Worm (Caenorhabditis elegans) whole organism, L1 larva: ENCODE results near the gene F01D5.3.

Experiments
- C04F5.9 ChIP-seq: sonication (generic microtip); optimal IDR thresholded peaks from 2 replicates; lab custom pipeline; 2016; ENCODE audit warnings: missing genetic modification characterization, missing compliant biosample characterization
- Y116A8C.19 ChIP-seq: sonication (generic microtip); optimal IDR thresholded peaks from 2 replicates; lab custom pipeline; 2016; ENCODE audit warnings: missing compliant biosample characterization, missing genetic modification characterization, borderline replicate concordance
- aha-1 ChIP-seq: fragments of 150-350 bp; optimal IDR thresholded peaks from 2 replicates; lab custom pipeline; 2014; ENCODE audit warnings: missing biosample characterization, missing genetic modification characterization
- aly-2 ChIP-seq: fragments of 150-350 bp; optimal IDR thresholded peaks from 2 replicates; lab custom pipeline; 2014; ENCODE audit warnings: missing biosample characterization, missing genetic modification characterization
- ama-1 ChIP-seq: fragments of 150-350 bp; optimal IDR thresholded peaks from 2 replicates; lab custom pipeline; 2014
- blmp-1 ChIP-seq: fragments of 150-350 bp; optimal IDR thresholded peaks from 2 replicates; lab custom pipeline; 2014; ENCODE audit warnings: missing biosample characterization, missing genetic modification characterization
- ceh-8 ChIP-seq: fragments of 200-800 bp; sonication (Bioruptor generic); optimal IDR thresholded peaks from 2 replicates; lab custom pipeline; 2018; ENCODE audit warnings: mild to moderate bottlenecking, missing genetic modification characterization, moderate library complexity, missing compliant biosample characterization
- ceh-90 ChIP-seq: sonication (generic microtip); optimal IDR thresholded peaks from 2 replicates; lab custom pipeline; 2016; ENCODE audit warnings: missing genetic modification characterization, missing compliant biosample characterization
- dsc-1 ChIP-seq: sonication (generic microtip); optimal IDR thresholded peaks from 2 replicates; lab custom pipeline; 2016; ENCODE audit warnings: mild to moderate bottlenecking, missing genetic modification characterization, missing compliant biosample characterization
- efl-1 ChIP-seq, 4 experiments: fragments of 150-350 bp; optimal IDR thresholded peaks in 3 of 4; peaks in 1 of 4; 1 replicate in 1 of 4; 2 replicates in 3 of 4; lab custom pipeline; 2014; ENCODE audit warnings: missing biosample characterization in 2 of 4, missing genetic modification characterization in 2 of 4, missing genetic modification reagents in 2 of 4
- efl-3 ChIP-seq: fragments of 200-800 bp; sonication (Bioruptor generic); optimal IDR thresholded peaks from 2 replicates; lab custom pipeline; 2018; ENCODE audit warnings: mild to moderate bottlenecking, missing genetic modification characterization, missing compliant biosample characterization
- egl-13 ChIP-seq: sonication (generic microtip); optimal IDR thresholded peaks from 2 replicates; lab custom pipeline; 2016; ENCODE audit warnings: missing genotype, missing genetic modification reagents, missing genetic modification characterization, missing compliant biosample characterization
- egl-27 ChIP-seq, 2 experiments: fragments of 150-350 bp in 1 of 2; sonication (generic microtip); optimal IDR thresholded peaks; 3 replicates each; lab custom pipeline; 2017 to 2018; ENCODE audit warnings: missing biosample characterization in 2 of 2, missing genetic modification characterization in 2 of 2, missing genetic modification reagents in 2 of 2
- elt-3 ChIP-seq, 6 experiments: fragments of 150-350 bp in 1 of 6; sonication (generic microtip); optimal IDR thresholded peaks; 2 replicates each; lab custom pipeline; 2017 to 2018; ENCODE audit warnings: missing biosample characterization in 6 of 6, missing genetic modification characterization in 6 of 6, inconsistent platforms in 1 of 6
- ets-5 ChIP-seq: fragments of 200-800 bp; sonication (Bioruptor generic); IDR thresholded peaks from 2 replicates; pipeline ENCODE4 v1.3.6; 2022; ENCODE audit warnings: missing genetic modification characterization, missing compliant biosample characterization
- fkh-10 ChIP-seq: sonication (generic microtip); optimal IDR thresholded peaks from 2 replicates; lab custom pipeline; 2017; ENCODE audit warnings: missing biosample characterization, missing genetic modification reagents, missing genetic modification characterization
- fkh-4 ChIP-seq: sonication (generic microtip); optimal IDR thresholded peaks from 2 replicates; lab custom pipeline; 2016; ENCODE audit warnings: missing compliant biosample characterization, missing genetic modification characterization, borderline replicate concordance
- fkh-8 ChIP-seq: sonication (generic microtip); optimal IDR thresholded peaks from 2 replicates; lab custom pipeline; 2016; ENCODE audit warnings: mild to moderate bottlenecking, missing genetic modification characterization, missing compliant biosample characterization
- hlh-17 ChIP-seq: fragments of 200-800 bp; sonication (Bioruptor generic); optimal IDR thresholded peaks from 2 replicates; lab custom pipeline; 2018; ENCODE audit warnings: missing genetic modification characterization, mild to moderate bottlenecking, missing compliant biosample characterization, moderate library complexity, borderline replicate concordance
- hlh-4 ChIP-seq: sonication (generic microtip); optimal IDR thresholded peaks from 2 replicates; lab custom pipeline; 2016; ENCODE audit warnings: mild to moderate bottlenecking, missing genetic modification characterization, missing compliant biosample characterization
- irx-1 ChIP-seq: sonication (generic microtip); optimal IDR thresholded peaks from 2 replicates; lab custom pipeline; 2016; ENCODE audit warnings: missing genetic modification characterization, missing compliant biosample characterization
- isw-1 ChIP-seq: fragments of 200-800 bp; sonication (Bioruptor generic); IDR thresholded peaks from 2 replicates; pipeline ENCODE4 v1.3.6; 2022; ENCODE audit warnings: missing genetic modification characterization, missing compliant biosample characterization
- lin-14 ChIP-seq: fragments of 200-800 bp; sonication (Bioruptor generic); optimal IDR thresholded peaks from 2 replicates; lab custom pipeline; 2018; ENCODE audit warnings: mild to moderate bottlenecking, missing genetic modification characterization, moderate library complexity, missing compliant biosample characterization
- lin-15B ChIP-seq: fragments of 150-350 bp; sonication (generic microtip); optimal IDR thresholded peaks from 3 replicates; lab custom pipeline; 2014; ENCODE audit warnings: missing biosample characterization, missing genetic modification characterization
- lsy-2 ChIP-seq, 2 experiments: fragments of 150-350 bp; optimal IDR thresholded peaks; 2 replicates each; lab custom pipeline; 2014; ENCODE audit warnings: missing biosample characterization in 2 of 2, missing genetic modification characterization in 2 of 2
- mab-9 ChIP-seq: fragments of 200-800 bp; sonication (Bioruptor generic); IDR thresholded peaks from 2 replicates; pipeline ENCODE4 v1.3.6; 2022; ENCODE audit warnings: missing genetic modification reagents, missing genetic modification characterization, missing compliant biosample characterization
- mef-2 ChIP-seq: fragments of 150-350 bp; optimal IDR thresholded peaks from 2 replicates; lab custom pipeline; 2014; ENCODE audit warnings: missing biosample characterization, missing genetic modification characterization
- mep-1 ChIP-seq: fragments of 150-350 bp; optimal IDR thresholded peaks from 2 replicates; lab custom pipeline; 2014; ENCODE audit warnings: missing biosample characterization, missing genetic modification characterization
- nhr-12 ChIP-seq: sonication (generic microtip); optimal IDR thresholded peaks from 2 replicates; lab custom pipeline; 2017; ENCODE audit warnings: missing biosample characterization, missing genetic modification characterization
- nhr-19 ChIP-seq: fragments of 200-800 bp; sonication (Bioruptor generic); conservative IDR thresholded peaks from 2 replicates; pipeline ENCODE4 v1.3.6; 2022; ENCODE audit warnings: missing genetic modification characterization, missing compliant biosample characterization
- nhr-20 ChIP-seq: sonication (generic microtip); optimal IDR thresholded peaks from 2 replicates; lab custom pipeline; 2016; ENCODE audit warnings: mild to moderate bottlenecking, missing genetic modification characterization, missing compliant biosample characterization
- nhr-28 ChIP-seq: fragments of 150-350 bp; optimal IDR thresholded peaks from 2 replicates; lab custom pipeline; 2014; ENCODE audit warnings: missing biosample characterization, missing genetic modification characterization
- nhr-47 ChIP-seq: sonication (generic microtip); optimal IDR thresholded peaks from 2 replicates; lab custom pipeline; 2016; ENCODE audit warnings: mild to moderate bottlenecking, missing genetic modification characterization, moderate library complexity, missing compliant biosample characterization
- nhr-71 ChIP-seq: sonication (generic microtip); optimal IDR thresholded peaks from 2 replicates; lab custom pipeline; 2016; ENCODE audit warnings: mild to moderate bottlenecking, missing genetic modification characterization, moderate library complexity, missing compliant biosample characterization
- nhr-77 ChIP-seq: fragments of 150-350 bp; optimal IDR thresholded peaks from 2 replicates; lab custom pipeline; 2014; ENCODE audit warnings: missing biosample characterization, missing genetic modification characterization
- nhr-85 ChIP-seq: sonication (generic microtip); peaks from one replicate; lab custom pipeline; 2016; ENCODE audit warnings: missing genetic modification characterization, inconsistent platforms, missing compliant biosample characterization
- pax-3 ChIP-seq: fragments of 200-800 bp; sonication (Bioruptor generic); optimal IDR thresholded peaks from 2 replicates; lab custom pipeline; 2018; ENCODE audit warnings: mild to moderate bottlenecking, missing genetic modification characterization, moderate library complexity, missing compliant biosample characterization
- pqm-1 ChIP-seq: sonication (generic microtip); optimal IDR thresholded peaks from 3 replicates; lab custom pipeline; 2017; ENCODE audit warnings: missing biosample characterization, missing genetic modification characterization
- rnt-1 ChIP-seq: sonication (generic microtip); optimal IDR thresholded peaks from 2 replicates; lab custom pipeline; 2016; ENCODE audit warnings: mild to moderate bottlenecking, missing genetic modification characterization, moderate library complexity, missing compliant biosample characterization
- skn-1 ChIP-seq: fragments of 150-350 bp; optimal IDR thresholded peaks from 2 replicates; lab custom pipeline; 2014; ENCODE audit warnings: missing biosample characterization, missing genetic modification characterization
- snu-23 ChIP-seq: sonication (generic microtip); optimal IDR thresholded peaks from 2 replicates; lab custom pipeline; 2016; ENCODE audit warnings: missing genetic modification characterization, missing compliant biosample characterization
- sox-4 ChIP-seq: sonication (generic microtip); optimal IDR thresholded peaks from 2 replicates; lab custom pipeline; 2016; ENCODE audit warnings: missing genetic modification characterization, missing compliant biosample characterization
- sptf-1 ChIP-seq: fragments of 150-350 bp; optimal IDR thresholded peaks from 2 replicates; lab custom pipeline; 2014; ENCODE audit warnings: missing biosample characterization, missing genetic modification characterization
- sup-37 ChIP-seq: fragments of 200-800 bp; sonication (Bioruptor generic); optimal IDR thresholded peaks from 2 replicates; lab custom pipeline; 2018; ENCODE audit warnings: mild to moderate bottlenecking, missing genetic modification characterization, missing compliant biosample characterization
- tlp-1 ChIP-seq: fragments of 150-350 bp; optimal IDR thresholded peaks from 2 replicates; lab custom pipeline; 2014; ENCODE audit warnings: missing biosample characterization, missing genetic modification characterization
- unc-30 ChIP-seq: sonication (generic microtip); optimal IDR thresholded peaks from 2 replicates; lab custom pipeline; 2017; ENCODE audit warnings: missing biosample characterization, missing genetic modification characterization
- unc-86 ChIP-seq: sonication (generic microtip); optimal IDR thresholded peaks from 2 replicates; lab custom pipeline; 2016; ENCODE audit warnings: missing genetic modification characterization, missing compliant biosample characterization
- unc-98 ChIP-seq: fragments of 200-800 bp; sonication (Bioruptor generic); IDR thresholded peaks from 2 replicates; pipeline ENCODE4 v1.3.6; 2022; ENCODE audit warnings: missing genetic modification characterization, missing compliant biosample characterization
- xbp-1 ChIP-seq: sonication (generic microtip); optimal IDR thresholded peaks from 2 replicates; lab custom pipeline; 2016; ENCODE audit warnings: missing genetic modification characterization, missing compliant biosample characterization
- zag-1 ChIP-seq: fragments of 150-350 bp; optimal IDR thresholded peaks from 2 replicates; lab custom pipeline; 2014; ENCODE audit warnings: missing biosample characterization, missing genetic modification characterization
- zip-4 ChIP-seq: fragments of 200-800 bp; sonication (Bioruptor generic); optimal IDR thresholded peaks from 2 replicates; lab custom pipeline; 2018; ENCODE audit warnings: mild to moderate bottlenecking, missing genetic modification characterization, moderate library complexity, missing compliant biosample characterization
- ztf-11 ChIP-seq, 2 experiments: sonication (generic microtip); optimal IDR thresholded peaks; 2 replicates each; lab custom pipeline; 2016 to 2017; ENCODE audit warnings: missing genetic modification characterization in 2 of 2, missing biosample characterization in 1 of 2, missing compliant biosample characterization in 1 of 2
- ztf-4 ChIP-seq: fragments of 150-350 bp; optimal IDR thresholded peaks from 2 replicates; lab custom pipeline; 2014; ENCODE audit warnings: missing biosample characterization, missing genetic modification characterization

Gene F01D5.3

ce11 chrII:14039811-14040203 lies 39.9 kb upstream of the F01D5.3 start:
- TF ChIP-seq fkh-10 (GFP tag; lab: Kevin White, UChicago) = no peak
- TF ChIP-seq C04F5.9 (tag; lab: Kevin White, UChicago) = no peak
- no peak for TF ChIP-seq ama-1 (lab: Kevin White, UChicago)
- TF ChIP-seq tlp-1 = no peak
- no peak for TF ChIP-seq efl-1 (optimal IDR thresholded peaks at IDR 0.05; lab: Kevin White, UChicago)
- TF ChIP-seq efl-1 (GFP tag; optimal IDR thresholded peaks at IDR 0.05 in 1 of 2; lab: Kevin White, UChicago) = peak in 1 of 2 experiments; percentile 40
- no peak for TF ChIP-seq snu-23 (GFP tag; lab: Kevin White, UChicago)
- no peak for TF ChIP-seq nhr-77 (tag; lab: Kevin White, UChicago)
- TF ChIP-seq, all 84 proteins: peak for 1

ce11 chrII:14038331-14038730 lies 38.4 kb upstream of the F01D5.3 start:
- TF ChIP-seq fkh-4 (tag; lab: Kevin White, UChicago) = no peak
- TF ChIP-seq unc-86 (tag; lab: Kevin White, UChicago) = no peak
- TF ChIP-seq nhr-20 (tag; lab: Kevin White, UChicago) = peak; percentile 3
- peak; percentile 13 for TF ChIP-seq lin-14
- no peak for TF ChIP-seq nhr-85
- no peak for TF ChIP-seq sox-4 (tag; lab: Kevin White, UChicago)
- TF ChIP-seq Y116A8C.19 (tag; lab: Kevin White, UChicago) = no peak
- no peak for TF ChIP-seq aly-2 (tag; lab: Kevin White, UChicago)
- TF ChIP-seq blmp-1 (tag; lab: Kevin White, UChicago) = no peak
- no peak for TF ChIP-seq irx-1 (tag; lab: Kevin White, UChicago)
- no peak for TF ChIP-seq mef-2 (tag; lab: Kevin White, UChicago)
- TF ChIP-seq rnt-1 = no peak
- no peak for TF ChIP-seq ets-5 (GFP tag; lab: Robert Waterston, UW)
- TF ChIP-seq ceh-8 (GFP tag; lab: Kevin White, UChicago) = no peak
- TF ChIP-seq ztf-4 = no peak
- TF ChIP-seq nhr-71 (tag; lab: Kevin White, UChicago) = no peak
- no peak for TF ChIP-seq skn-1
- TF ChIP-seq unc-30 (tag; lab: Kevin White, UChicago) = no peak
- TF ChIP-seq ztf-11 (tag; optimal IDR thresholded peaks at IDR 0.05; lab: Kevin White, UChicago) = no peak
- TF ChIP-seq zag-1 (tag; lab: Kevin White, UChicago) = no peak
- peak; percentile 8 for TF ChIP-seq fkh-8
- TF ChIP-seq efl-3 (GFP tag; lab: Kevin White, UChicago) = no peak
- peak in 1 of 6 experiments; percentile 11 for TF ChIP-seq elt-3 (tag; optimal IDR thresholded peaks at IDR 0.05; lab: Kevin White, UChicago)
- TF ChIP-seq sup-37 = no peak
- TF ChIP-seq lsy-2 (tag; optimal IDR thresholded peaks at IDR 0.05; lab: Kevin White, UChicago) = no peak
- no peak for TF ChIP-seq nhr-28 (tag; lab: Kevin White, UChicago)
- no peak for TF ChIP-seq lin-15B (tag; lab: Kevin White, UChicago)
- no peak for TF ChIP-seq mab-9 (GFP tag; lab: Robert Waterston, UW)
- TF ChIP-seq hlh-4 (tag; lab: Kevin White, UChicago) = no peak
- TF ChIP-seq unc-98 = no peak
- no peak for TF ChIP-seq sptf-1 (tag; lab: Kevin White, UChicago)
- TF ChIP-seq nhr-19 = no peak
- TF ChIP-seq nhr-12 (tag; lab: Kevin White, UChicago) = no peak
- no peak for TF ChIP-seq zip-4 (GFP tag; lab: Kevin White, UChicago)
- no peak for TF ChIP-seq dsc-1 (tag; lab: Kevin White, UChicago)
- TF ChIP-seq pax-3 = no peak
- peak; percentile 8 for TF ChIP-seq snu-23 (GFP tag; lab: Kevin White, UChicago)
- TF ChIP-seq isw-1 = no peak
- no peak for TF ChIP-seq pqm-1 (tag; lab: Kevin White, UChicago)
- no peak for TF ChIP-seq nhr-47 (tag; lab: Kevin White, UChicago)
- no peak for TF ChIP-seq xbp-1
- TF ChIP-seq hlh-17 (GFP tag; lab: Kevin White, UChicago) = no peak
- no peak for TF ChIP-seq egl-13 (tag; lab: Kevin White, UChicago)
- TF ChIP-seq egl-27 (tag; optimal IDR thresholded peaks at IDR 0.05; lab: Kevin White, UChicago) = no peak
- no peak for TF ChIP-seq aha-1
- no peak for TF ChIP-seq ceh-90 (tag; lab: Kevin White, UChicago)
- no peak for TF ChIP-seq mep-1 (tag; lab: Kevin White, UChicago)
